Fruit fly (Drosophila melanogaster) whole organism, embryonic: ENCODE data around the gene CG32971.

Experiments used
- BtbVII ChIP-seq: fragments of 200-800 bp; sonication (Bioruptor generic); optimal IDR thresholded peaks from 3 replicates; lab custom pipeline; 2017; ENCODE audit warnings: missing biosample characterization, mild to moderate bottlenecking, missing genetic modification characterization
- CG10366 ChIP-seq: fragments of 200-800 bp; sonication (Bioruptor generic); IDR thresholded peaks from 2 replicates; pipeline ENCODE4 v1.3.6; 2022; ENCODE audit warnings: missing biosample characterization, missing genetic modification characterization
- CG11560 ChIP-seq: fragments of 200-800 bp; sonication (Bioruptor generic); IDR thresholded peaks from 3 replicates; pipeline ENCODE4 v1.3.6; 2022; ENCODE audit warnings: missing biosample characterization, missing genetic modification characterization
- CG11695 ChIP-seq: fragments of 200-800 bp; sonication (Bioruptor generic); IDR thresholded peaks from 3 replicates; pipeline ENCODE4 v1.3.6; 2022; ENCODE audit warnings: missing biosample characterization, missing genetic modification characterization
- CG1233 ChIP-seq: fragments of 200-800 bp; sonication (Bioruptor generic); optimal IDR thresholded peaks from 4 replicates; lab custom pipeline; 2018; ENCODE audit warnings: missing biosample characterization, mild to moderate bottlenecking, missing genetic modification characterization
- CG13296 ChIP-seq: fragments of 200-800 bp; sonication (Bioruptor generic); optimal IDR thresholded peaks from 3 replicates; lab custom pipeline; 2018; ENCODE audit warnings: missing biosample characterization, mild to moderate bottlenecking, missing genetic modification characterization
- CG13894 ChIP-seq: fragments of 200-800 bp; sonication (Bioruptor generic); optimal IDR thresholded peaks from 3 replicates; lab custom pipeline; 2018; ENCODE audit warnings: missing biosample characterization, mild to moderate bottlenecking, missing genetic modification characterization, moderate library complexity
- CG15601 ChIP-seq: fragments of 200-800 bp; sonication (Bioruptor generic); optimal IDR thresholded peaks from 3 replicates; lab custom pipeline; 2019; ENCODE audit warnings: missing biosample characterization, mild to moderate bottlenecking, missing genetic modification characterization, moderate library complexity
- CG18262 ChIP-seq: fragments of 200-800 bp; optimal IDR thresholded peaks from 3 replicates; lab custom pipeline; 2019; ENCODE audit warnings: missing biosample characterization, mild to moderate bottlenecking, missing genetic modification characterization, moderate library complexity
- CG2129 ChIP-seq: fragments of 200-800 bp; sonication (Bioruptor generic); IDR thresholded peaks from 2 replicates; pipeline ENCODE4 v1.3.6; 2022; ENCODE audit warnings: missing biosample characterization, missing genetic modification characterization; ENCODE audit not compliant: partially characterized antibody
- CG32532 ChIP-seq: fragments of 200-800 bp; sonication (Bioruptor generic); IDR thresholded peaks from 2 replicates; pipeline ENCODE4 v1.3.6; 2022; ENCODE audit warnings: missing biosample characterization, missing genetic modification characterization
- CG4617 ChIP-seq: fragments of 200-800 bp; sonication (Bioruptor generic); optimal IDR thresholded peaks from 3 replicates; lab custom pipeline; 2016; ENCODE audit warnings: missing biosample characterization, missing genetic modification characterization, borderline replicate concordance
- CG6683 ChIP-seq: fragments of 200-800 bp; sonication (Bioruptor generic); optimal IDR thresholded peaks from 2 replicates; lab custom pipeline; 2017; ENCODE audit warnings: missing biosample characterization, mild to moderate bottlenecking, missing genetic modification characterization, missing genetic modification reagents
- CG6765 ChIP-seq: fragments of 200-800 bp; sonication (Bioruptor generic); optimal IDR thresholded peaks from 3 replicates; lab custom pipeline; 2017; ENCODE audit warnings: missing biosample characterization, mild to moderate bottlenecking, missing genetic modification characterization
- CG8281 ChIP-seq: fragments of 200-800 bp; sonication (Bioruptor generic); optimal IDR thresholded peaks from 2 replicates; lab custom pipeline; 2018; ENCODE audit warnings: missing biosample characterization, mild to moderate bottlenecking, missing genetic modification characterization, moderate library complexity
- CG8478 ChIP-seq: fragments of >200 bp; optimal IDR thresholded peaks from 2 replicates; lab custom pipeline; 2018
- CkIIα-i1 ChIP-seq: fragments of 200-800 bp; sonication (Bioruptor generic); IDR thresholded peaks from 2 replicates; pipeline ENCODE4 v1.3.6; 2022; ENCODE audit warnings: missing biosample characterization, missing genetic modification characterization
- D19A ChIP-seq: fragments of 200-800 bp; optimal IDR thresholded peaks from 3 replicates; lab custom pipeline; 2019; ENCODE audit warnings: missing biosample characterization, mild to moderate bottlenecking, missing genetic modification characterization, moderate library complexity
- D19B ChIP-seq: fragments of 200-800 bp; sonication (Bioruptor generic); optimal IDR thresholded peaks from 2 replicates; lab custom pipeline; 2017; ENCODE audit warnings: missing biosample characterization, mild to moderate bottlenecking, missing genetic modification characterization
- Doc2 ChIP-seq: fragments of 200-800 bp; sonication (Bioruptor generic); IDR thresholded peaks from 2 replicates; pipeline ENCODE4 v1.3.6; 2022; ENCODE audit warnings: missing biosample characterization, missing genetic modification characterization
- Drgx ChIP-seq: fragments of 200-800 bp; sonication (Bioruptor generic); IDR thresholded peaks from 2 replicates; pipeline ENCODE4 v1.3.6; 2022; ENCODE audit warnings: missing biosample characterization, missing genetic modification characterization
- H15 ChIP-seq: fragments of 200-800 bp; sonication (Bioruptor generic); IDR thresholded peaks from 3 replicates; pipeline ENCODE4 v1.3.6; 2022; ENCODE audit warnings: missing biosample characterization, missing genetic modification characterization
- Med ChIP-seq: fragments of 200-800 bp; sonication (Bioruptor generic); peaks from one replicate; lab custom pipeline; 2016; ENCODE audit warnings: missing biosample characterization, missing genetic modification characterization, mild to moderate bottlenecking, inconsistent platforms, moderate library complexity
- Mes4 ChIP-seq: fragments of 200-800 bp; sonication (Bioruptor generic); optimal IDR thresholded peaks from 2 replicates; lab custom pipeline; 2016; ENCODE audit warnings: missing biosample characterization, missing genetic modification characterization
- NfI ChIP-seq: fragments of 200-800 bp; sonication (Bioruptor generic); optimal IDR thresholded peaks from 3 replicates; lab custom pipeline; 2018; ENCODE audit warnings: missing biosample characterization, mild to moderate bottlenecking, missing genetic modification characterization, moderate library complexity
- Pdp1 ChIP-seq, 2 experiments: fragments of 200-800 bp; sonication (Bioruptor generic); optimal IDR thresholded peaks; 3 replicates each; lab custom pipeline; 2016; ENCODE audit warnings: missing biosample characterization in 2 of 2, missing genetic modification characterization in 2 of 2, mild to moderate bottlenecking in 1 of 2, moderate library complexity in 1 of 2
- Side ChIP-seq: fragments of 200-800 bp; sonication (Bioruptor generic); optimal IDR thresholded peaks from 2 replicates; lab custom pipeline; 2016; ENCODE audit warnings: missing biosample characterization, missing genetic modification characterization
- Trl ChIP-seq, 3 experiments: fragments of >200 bp in 2 of 3; fragments of 200-800 bp in 1 of 3; sonication (Bioruptor generic) in 1 of 3; optimal IDR thresholded peaks; 2 replicates in 1 of 3; 3 replicates in 2 of 3; lab custom pipeline; 2016 to 2017; ENCODE audit warnings: missing biosample characterization in 1 of 3, missing genetic modification characterization in 1 of 3
- al ChIP-seq: fragments of 200-800 bp; sonication (Bioruptor generic); IDR thresholded peaks from 2 replicates; pipeline ENCODE4 v1.3.6; 2022; ENCODE audit warnings: missing biosample characterization, missing genetic modification characterization
- aop ChIP-seq: fragments of 200-800 bp; sonication (Bioruptor generic); IDR thresholded peaks from 2 replicates; pipeline ENCODE4 v1.3.6; 2022; ENCODE audit warnings: missing biosample characterization, missing genetic modification characterization
- ase ChIP-seq: fragments of 200-800 bp; sonication (Bioruptor generic); IDR thresholded peaks from 3 replicates; pipeline ENCODE4 v1.3.6; 2022; ENCODE audit warnings: missing biosample characterization, missing genetic modification characterization
- az2 ChIP-seq: fragments of 200-800 bp; sonication (Bioruptor generic); optimal IDR thresholded peaks from 3 replicates; lab custom pipeline; 2016; ENCODE audit warnings: missing biosample characterization, missing genetic modification characterization
- crp ChIP-seq, 2 experiments: fragments of 200-800 bp; sonication (Bioruptor generic); optimal IDR thresholded peaks; 2 replicates in 1 of 2; 3 replicates in 1 of 2; lab custom pipeline; 2017; ENCODE audit warnings: missing biosample characterization in 2 of 2, missing genetic modification characterization in 2 of 2, mild to moderate bottlenecking in 1 of 2, moderate library complexity in 1 of 2
- cwo ChIP-seq: fragments of 200-800 bp; sonication (Bioruptor generic); optimal IDR thresholded peaks from 3 replicates; lab custom pipeline; 2017; ENCODE audit warnings: missing biosample characterization, missing genetic modification characterization, mild to moderate bottlenecking, moderate library complexity, missing genetic modification reagents
- fd64A ChIP-seq: fragments of 200-800 bp; sonication (Bioruptor generic); optimal IDR thresholded peaks from 3 replicates; lab custom pipeline; 2018; ENCODE audit warnings: missing biosample characterization, mild to moderate bottlenecking, missing genetic modification characterization
- grn ChIP-seq: fragments of 200-800 bp; sonication (Bioruptor generic); optimal IDR thresholded peaks from 3 replicates; lab custom pipeline; 2017; ENCODE audit warnings: missing biosample characterization, missing genetic modification characterization
- gro ChIP-seq: fragments of 200-800 bp; sonication (Bioruptor generic); optimal IDR thresholded peaks from 2 replicates; lab custom pipeline; 2016; ENCODE audit warnings: missing biosample characterization, missing genetic modification characterization
- hkb ChIP-seq, 2 experiments: fragments of 200-800 bp in 1 of 2; fragments of >200 bp in 1 of 2; sonication (Bioruptor generic) in 1 of 2; IDR thresholded peaks in 1 of 2; optimal IDR thresholded peaks in 1 of 2; 2 replicates each; pipeline versions ENCODE4 v1.3.6 to Lab custom; 2017 to 2022; ENCODE audit warnings: missing biosample characterization in 1 of 2, missing genetic modification characterization in 1 of 2
- kni ChIP-seq: fragments of 200-800 bp; sonication (Bioruptor generic); optimal IDR thresholded peaks from 3 replicates; lab custom pipeline; 2017; ENCODE audit warnings: mild to moderate bottlenecking, missing biosample characterization, missing genetic modification reagents, missing genetic modification characterization
- knrl ChIP-seq: fragments of 200-800 bp; sonication (Bioruptor generic); IDR thresholded peaks from 3 replicates; pipeline ENCODE4 v1.3.6; 2022; ENCODE audit warnings: missing biosample characterization, missing genetic modification characterization; ENCODE audit not compliant: partially characterized antibody
- lab ChIP-seq: fragments of 200-800 bp; sonication (Bioruptor generic); optimal IDR thresholded peaks from 3 replicates; lab custom pipeline; 2017; ENCODE audit warnings: missing biosample characterization, missing genetic modification characterization, mild to moderate bottlenecking, moderate library complexity, missing genetic modification reagents
- mirr ChIP-seq: fragments of 200-800 bp; sonication (Bioruptor generic); optimal IDR thresholded peaks from 3 replicates; lab custom pipeline; 2018; ENCODE audit warnings: missing biosample characterization, mild to moderate bottlenecking, missing genetic modification characterization
- nom ChIP-seq: fragments of 200-800 bp; sonication (Bioruptor generic); optimal IDR thresholded peaks from 2 replicates; lab custom pipeline; 2017; ENCODE audit warnings: missing biosample characterization, missing genetic modification characterization, mild to moderate bottlenecking, moderate library complexity, missing genetic modification reagents
- salm ChIP-seq: fragments of 200-800 bp; sonication (Bioruptor generic); optimal IDR thresholded peaks from 2 replicates; lab custom pipeline; 2018; ENCODE audit warnings: missing biosample characterization, mild to moderate bottlenecking, missing genetic modification characterization
- slbo ChIP-seq: fragments of 200-800 bp; sonication (Bioruptor generic); IDR thresholded peaks from 2 replicates; pipeline ENCODE4 v1.3.6; 2022; ENCODE audit warnings: missing biosample characterization, missing genetic modification characterization
- tap ChIP-seq: fragments of 200-800 bp; optimal IDR thresholded peaks from 3 replicates; lab custom pipeline; 2019; ENCODE audit warnings: missing biosample characterization, mild to moderate bottlenecking, missing genetic modification characterization, moderate library complexity
- vvl ChIP-seq: fragments of 200-800 bp; sonication (Bioruptor generic); IDR thresholded peaks from 2 replicates; pipeline ENCODE4 v1.3.6; 2022; ENCODE audit warnings: missing biosample characterization, missing genetic modification characterization
- wek ChIP-seq: fragments of 200-800 bp; sonication (Bioruptor generic); optimal IDR thresholded peaks from 3 replicates; lab custom pipeline; 2018; ENCODE audit warnings: missing biosample characterization, mild to moderate bottlenecking, missing genetic modification characterization, moderate library complexity

Gene CG32971

DNA sequence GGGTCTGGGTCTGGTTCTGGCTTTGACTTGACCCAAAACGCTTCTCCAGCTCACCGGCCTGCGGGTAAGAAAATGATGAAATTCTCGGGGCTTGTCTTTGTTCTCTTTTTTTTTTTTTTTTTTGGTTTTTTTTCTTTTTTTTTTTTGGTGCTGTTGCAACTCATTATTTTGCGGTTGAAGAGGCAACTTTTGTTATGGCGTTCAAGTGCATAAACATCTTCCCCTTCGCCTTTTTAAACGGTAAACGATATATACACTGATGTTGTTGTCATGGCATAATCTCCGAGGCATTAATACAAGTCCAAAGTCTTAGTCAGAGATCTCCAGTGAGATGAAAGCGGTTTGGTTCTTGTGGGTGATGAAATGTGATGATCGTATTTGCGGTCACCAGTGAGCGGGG, 47.9 kb upstream of the CG32971 start:
- peak; percentile 51 for TF ChIP-seq nom
- no peak for TF ChIP-seq D19B (GFP tag; lab: Kevin White, UChicago)
- TF ChIP-seq ase (GFP tag; lab: Robert Waterston, UW) = no peak
- no peak for TF ChIP-seq CG6765 (GFP tag; lab: Kevin White, UChicago)
- no peak for TF ChIP-seq CG4617 (GFP tag; lab: Kevin White, UChicago)
- no peak for TF ChIP-seq gro
- 0 out of 2 replicates have a peak, but pooled peaks have one; percentile 23 for TF ChIP-seq Drgx
- TF ChIP-seq CG13296 (GFP tag; lab: Kevin White, UChicago) = no peak
- peak; percentile 36 for TF ChIP-seq hkb (optimal IDR thresholded peaks at IDR 0.05; lab: Kevin White, UChicago)
- no peak for TF ChIP-seq hkb (GFP tag; IDR thresholded peaks at IDR 0.05; lab: Robert Waterston, UW)
- no peak for TF ChIP-seq BtbVII (GFP tag; lab: Kevin White, UChicago)
- no peak for TF ChIP-seq CG11695 (GFP tag; lab: Robert Waterston, UW)

DNA sequence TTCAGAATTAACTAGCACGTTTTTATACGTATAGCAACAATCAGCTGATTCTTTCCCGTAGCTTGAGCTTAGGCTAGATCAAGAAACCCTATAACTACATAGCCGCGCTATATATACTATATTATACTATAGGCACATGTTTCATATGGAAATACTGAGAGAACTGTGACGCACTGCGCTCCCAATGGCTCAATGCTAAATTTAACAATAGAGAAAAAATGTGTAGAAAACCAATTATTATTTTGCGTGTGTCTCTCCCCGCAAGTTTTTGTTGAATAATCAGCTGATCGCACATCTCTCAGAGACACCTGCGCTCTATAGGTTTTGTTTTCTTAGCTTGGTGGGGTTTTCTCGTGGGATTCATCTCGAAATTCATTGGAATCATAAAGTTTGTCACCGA, 44.6 kb upstream of the CG32971 start:
- TF ChIP-seq crp (GFP tag; optimal IDR thresholded peaks at IDR 0.05; lab: Kevin White, UChicago) = peak in 1 of 2 experiments; percentile 41
- no peak for TF ChIP-seq CkIIα-i1 (GFP tag; lab: Robert Waterston, UW)
- no peak for TF ChIP-seq D19A (tag; lab: Kevin White, UChicago)
- 0 out of 2 replicates have a peak, but pooled peaks have one; percentile 10 for TF ChIP-seq vvl (GFP tag; lab: Robert Waterston, UW)
- TF ChIP-seq Med (GFP tag; lab: Kevin White, UChicago) = peak; percentile 55
- TF ChIP-seq CG13894 = peak; percentile 52
- TF ChIP-seq Trl (optimal IDR thresholded peaks at IDR 0.05; lab: Kevin White, UChicago) = peak; percentile 2 to 63
- no peak for TF ChIP-seq Trl (GFP tag; optimal IDR thresholded peaks at IDR 0.05; lab: Kevin White, UChicago)
- no peak for TF ChIP-seq CG11560 (tag; lab: Robert Waterston, UW)
- no peak for TF ChIP-seq Side
- TF ChIP-seq CG32532 (GFP tag; lab: Robert Waterston, UW) = 0 out of 2 replicates have a peak, but pooled peaks have one; percentile 16
- no peak for TF ChIP-seq Mes4 (GFP tag; lab: Kevin White, UChicago)
- peak in 1 of 2 experiments; percentile 75 for TF ChIP-seq Pdp1 (GFP tag; optimal IDR thresholded peaks at IDR 0.05; lab: Kevin White, UChicago)
- peak; percentile 53 for TF ChIP-seq cwo

dm6 chr2L:14230538-14230937, 44.1 kb upstream of the CG32971 start:
- TF ChIP-seq grn (GFP tag; lab: Kevin White, UChicago) = peak; percentile 83
- no peak for TF ChIP-seq al (GFP tag; lab: Robert Waterston, UW)
- no peak for TF ChIP-seq CG8478
- TF ChIP-seq kni (GFP tag; lab: Kevin White, UChicago) = no peak
- no peak for TF ChIP-seq az2 (GFP tag; lab: Kevin White, UChicago)
- TF ChIP-seq aop (GFP tag; lab: Robert Waterston, UW) = no peak
- peak; percentile 84 for TF ChIP-seq CG15601
- peak; percentile 12 for TF ChIP-seq lab
- TF ChIP-seq CG2129 (GFP tag; lab: Robert Waterston, UW) = no peak
- TF ChIP-seq CG10366 = no peak
- no peak for TF ChIP-seq CG1233
- TF ChIP-seq CG8281 (tag; lab: Kevin White, UChicago) = peak; percentile 33
- no peak for TF ChIP-seq Doc2 (GFP tag; lab: Robert Waterston, UW)
- no peak for TF ChIP-seq tap (tag; lab: Kevin White, UChicago)
- TF ChIP-seq CG6765 (GFP tag; lab: Kevin White, UChicago) = no peak
- TF ChIP-seq H15 (GFP tag; lab: Robert Waterston, UW) = no peak
- TF ChIP-seq CG18262 (tag; lab: Kevin White, UChicago) = peak; percentile 7
- peak; percentile 9 for TF ChIP-seq D19A (tag; lab: Kevin White, UChicago)
- peak; percentile 7 for TF ChIP-seq wek
- no peak for TF ChIP-seq slbo (GFP tag; lab: Robert Waterston, UW)
- TF ChIP-seq knrl (GFP tag; lab: Robert Waterston, UW) = no peak
- peak; percentile 46 for TF ChIP-seq mirr (GFP tag; lab: Kevin White, UChicago)
- TF ChIP-seq NfI (GFP tag; lab: Kevin White, UChicago) = no peak
- peak; percentile 20 for TF ChIP-seq salm (tag; lab: Kevin White, UChicago)
- no peak for TF ChIP-seq CG6683 (GFP tag; lab: Kevin White, UChicago)
- no peak for TF ChIP-seq fd64A
